Fruit fly (Drosophila melanogaster): Measurements from ENCODE around the gene CG43850.
A peak's percentile ranks its signal among the peaks of the same experiment; 100 is the strongest.

Gene CG43850

DNA sequence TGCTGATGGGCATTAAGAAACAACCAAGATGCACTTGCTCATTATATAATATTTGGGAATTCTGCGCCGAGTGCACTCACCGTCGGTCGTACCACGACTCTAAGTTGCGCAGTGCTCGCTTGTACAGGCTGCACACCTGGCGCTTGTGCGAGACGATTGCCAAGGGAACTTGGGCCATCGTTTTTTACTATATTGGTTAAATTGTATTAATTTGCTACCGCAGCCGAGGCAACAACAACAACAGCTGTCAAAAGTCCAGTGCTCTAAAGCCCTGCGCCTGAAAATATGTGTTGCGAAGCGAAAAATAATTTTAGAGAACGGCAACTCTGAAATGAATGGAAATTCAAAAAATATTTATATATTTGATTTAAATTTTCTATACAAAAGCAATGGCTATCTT is 44.5 kb upstream of the CG43850 start, which contains the start of gene ND-B22 (continued):
- no peak for TF ChIP-seq CG10669 (GFP tag; optimal IDR thresholded peaks at IDR 0.05)
- TF ChIP-seq pdm3 (GFP tag; optimal IDR thresholded peaks at IDR 0.05) = peak; percentile 31
- TF ChIP-seq cyc (GFP tag; optimal IDR thresholded peaks at IDR 0.05) = peak; percentile 49
- TF ChIP-seq CG11294 (GFP tag; IDR thresholded peaks at IDR 0.05) = no peak
- peak; percentile 52 for TF ChIP-seq Sox14 (GFP tag; optimal IDR thresholded peaks at IDR 0.05)
- TF ChIP-seq Eip75B (GFP tag; optimal IDR thresholded peaks at IDR 0.05) = peak; percentile 25
- TF ChIP-seq acj6 (GFP tag; optimal IDR thresholded peaks at IDR 0.05) = no peak
- no peak for TF ChIP-seq CG6854 (GFP tag; optimal IDR thresholded peaks at IDR 0.05)
- no peak for TF ChIP-seq Eip93F (GFP tag; optimal IDR thresholded peaks at IDR 0.05)
- no peak for TF ChIP-seq Gug (GFP tag; IDR thresholded peaks at IDR 0.05)
- TF ChIP-seq CG16779 (tag; optimal IDR thresholded peaks at IDR 0.05) = no peak
- peak; percentile 18 for TF ChIP-seq Hr39 (GFP tag; optimal IDR thresholded peaks at IDR 0.05)
- no peak for TF ChIP-seq net (GFP tag; optimal IDR thresholded peaks at IDR 0.05)

DNA sequence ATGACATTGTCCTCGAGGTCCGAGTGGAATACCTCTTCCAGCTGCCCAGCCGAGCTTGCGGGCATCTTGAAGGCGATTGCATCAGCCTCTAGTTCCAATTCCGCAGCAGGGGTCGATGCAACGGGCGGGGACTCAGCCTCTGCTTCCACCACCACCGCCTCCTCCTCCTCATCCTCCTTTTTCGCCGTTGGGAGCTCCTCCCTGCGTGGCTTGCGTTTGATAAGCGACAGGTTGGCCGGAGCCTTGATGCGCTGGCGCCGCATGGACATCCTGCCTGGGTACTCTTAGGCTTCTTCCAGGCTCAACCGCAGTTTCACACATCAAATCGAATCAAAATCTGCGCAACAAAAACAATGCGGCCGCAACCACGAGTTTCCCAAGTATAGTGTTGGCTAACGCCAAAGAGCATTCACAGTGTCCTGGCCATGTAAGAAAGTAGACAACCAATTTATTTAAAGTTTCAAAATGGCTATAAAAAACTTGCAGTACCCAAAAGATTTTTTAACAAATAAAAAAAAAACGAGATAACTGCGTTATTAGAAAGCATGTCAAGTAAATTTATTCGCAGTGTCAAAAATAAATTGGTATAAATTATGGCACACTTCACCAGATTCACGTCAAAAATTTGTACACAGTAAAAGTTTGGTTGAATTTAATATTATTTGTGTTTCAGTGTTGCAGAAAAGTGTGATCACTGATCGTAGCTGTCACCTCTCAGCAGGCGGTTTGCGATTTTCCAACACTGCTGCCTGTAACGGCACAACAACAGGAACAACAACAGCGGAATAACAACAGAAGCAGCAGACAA is 41.6 kb upstream of the CG43850 start, which contains the start of the genes Bdp1 and CG6565:
Gene Bdp1, minus strand, starts transcription at position 456 of the 808 bp plus-strand sequence.
Gene CG6565, plus strand, starts transcription at position 585 of the 808 bp plus-strand sequence.
- TF ChIP-seq Lpt (GFP tag; optimal IDR thresholded peaks at IDR 0.05) = peak; percentile 95
- peak; percentile 92 for TF ChIP-seq vri (GFP tag; optimal IDR thresholded peaks at IDR 0.05)
- peak; percentile 99 for TF ChIP-seq Sox15 (GFP tag; optimal IDR thresholded peaks at IDR 0.05)
- peak; percentile 97 for TF ChIP-seq Met (GFP tag; optimal IDR thresholded peaks at IDR 0.05)
- TF ChIP-seq acj6 (GFP tag; optimal IDR thresholded peaks at IDR 0.05) = peak; percentile 99
- TF ChIP-seq CG6276 (GFP tag; optimal IDR thresholded peaks at IDR 0.05) = no peak
- peak; percentile 93 for TF ChIP-seq CG11294 (GFP tag; IDR thresholded peaks at IDR 0.05)
- peak; percentile 88 to 98 for TF ChIP-seq salr (GFP tag; optimal IDR thresholded peaks at IDR 0.05)
- TF ChIP-seq CG10631 (GFP tag; optimal IDR thresholded peaks at IDR 0.05) = peak; percentile 99
- peak; percentile 95 for TF ChIP-seq CG6792 (GFP tag; optimal IDR thresholded peaks at IDR 0.05)
- TF ChIP-seq CG6854 (GFP tag; optimal IDR thresholded peaks at IDR 0.05) = peak; percentile 82
- peak; percentile 99 for TF ChIP-seq CG31627 (GFP tag; optimal IDR thresholded peaks at IDR 0.05)
- peak; percentile 97 for TF ChIP-seq CG11762 (GFP tag; optimal IDR thresholded peaks at IDR 0.05; ENCODE audit: insufficient read depth)
- TF ChIP-seq CG16779 (tag; optimal IDR thresholded peaks at IDR 0.05) = peak; percentile 87
- TF ChIP-seq lz (GFP tag; optimal IDR thresholded peaks at IDR 0.05) = peak; percentile 99
- TF ChIP-seq esn (GFP tag; optimal IDR thresholded peaks at IDR 0.05) = peak; percentile 99
- peak; percentile 98 for TF ChIP-seq topi (GFP tag; optimal IDR thresholded peaks at IDR 0.05)
- peak; percentile 95 for TF ChIP-seq CG3032 (tag; optimal IDR thresholded peaks at IDR 0.05)
- TF ChIP-seq Hr38 (GFP tag; optimal IDR thresholded peaks at IDR 0.05) = peak; percentile 92
- peak; percentile 99 for TF ChIP-seq CG4318 (GFP tag; optimal IDR thresholded peaks at IDR 0.05)
- peak; percentile 84 for TF ChIP-seq fkh (GFP tag; optimal IDR thresholded peaks at IDR 0.05)
- peak; percentile 83 for TF ChIP-seq CG1621 (tag; optimal IDR thresholded peaks at IDR 0.05)
- no peak for TF ChIP-seq fd85E (GFP tag; optimal IDR thresholded peaks at IDR 0.05)
- TF ChIP-seq CG7368 (GFP tag; optimal IDR thresholded peaks at IDR 0.05) = peak; percentile 92
- peak; percentile 97 for TF ChIP-seq dac (GFP tag; optimal IDR thresholded peaks at IDR 0.05)
- TF ChIP-seq Blimp-1 (GFP tag; optimal IDR thresholded peaks at IDR 0.05) = peak; percentile 86
- peak; percentile 99 for TF ChIP-seq Hr39 (GFP tag; optimal IDR thresholded peaks at IDR 0.05)
- peak; percentile 94 for TF ChIP-seq CG8632 (GFP tag; optimal IDR thresholded peaks at IDR 0.05)
- peak; percentile 98 for TF ChIP-seq Hr4 (GFP tag; optimal IDR thresholded peaks at IDR 0.05)
- TF ChIP-seq Ets21C (GFP tag; optimal IDR thresholded peaks at IDR 0.05) = peak; percentile 99
- peak; percentile 90 for TF ChIP-seq spab (GFP tag; optimal IDR thresholded peaks at IDR 0.05)
- peak; percentile 91 for TF ChIP-seq CG8119 (GFP tag; IDR thresholded peaks at IDR 0.05)
- TF ChIP-seq dsx (GFP tag; optimal IDR thresholded peaks at IDR 0.05; ENCODE audit: poor library complexity, severe bottlenecking) = peak; percentile 83
- peak; percentile 95 for TF ChIP-seq net (GFP tag; optimal IDR thresholded peaks at IDR 0.05)
- peak; percentile 96 for TF ChIP-seq CG3919 (GFP tag; optimal IDR thresholded peaks at IDR 0.05)
- TF ChIP-seq eg (GFP tag; IDR thresholded peaks at IDR 0.05) = peak; percentile 90
- peak; percentile 96 for TF ChIP-seq CG34406 (GFP tag; optimal IDR thresholded peaks at IDR 0.05)
- TF ChIP-seq CG15336 (GFP tag; IDR thresholded peaks at IDR 0.05) = peak; percentile 90
- peak; percentile 88 for TF ChIP-seq CG6163 (GFP tag; IDR thresholded peaks at IDR 0.05)
- peak; percentile 99 for TF ChIP-seq Eip78C (GFP tag)
- peak; percentile 95 for TF ChIP-seq Gug (GFP tag; IDR thresholded peaks at IDR 0.05)
- TF ChIP-seq Sox102F (GFP tag; optimal IDR thresholded peaks at IDR 0.05) = peak; percentile 97

Data from whole organism, prepupa.